Fruit fly (Drosophila melanogaster): ENCODE measurements around the gene boss.
A peak's percentile ranks its signal among the peaks of the same experiment; 100 is the strongest.

The boss gene

dm6 chr3R:26014262-26014833 is 52.6 kb downstream of the boss start, which contains the start of gene Kaz-m1 (continued):
- no peak for TF ChIP-seq br (optimal IDR thresholded peaks at IDR 0.05)
- peak; percentile 55 for TF ChIP-seq CG9817 (tag; optimal IDR thresholded peaks at IDR 0.05)
- TF ChIP-seq CG8281 (tag; optimal IDR thresholded peaks at IDR 0.05) = peak; percentile 39
- TF ChIP-seq CG14965 (GFP tag; optimal IDR thresholded peaks at IDR 0.05; ENCODE audit: borderline replicate concordance) = no peak
- peak; percentile 40 for TF ChIP-seq HHEX (GFP tag; optimal IDR thresholded peaks at IDR 0.05)
- no peak for TF ChIP-seq tx (GFP tag; optimal IDR thresholded peaks at IDR 0.05)
- no peak for TF ChIP-seq pum (GFP tag; optimal IDR thresholded peaks at IDR 0.05)
- TF ChIP-seq Xbp1 (GFP tag; optimal IDR thresholded peaks at IDR 0.05) = peak; percentile 20
- TF ChIP-seq lab (GFP tag; optimal IDR thresholded peaks at IDR 0.05) = peak; percentile 43
- TF ChIP-seq CG11696 (GFP tag; IDR thresholded peaks at IDR 0.05) = no peak
- TF ChIP-seq Scr (GFP tag; IDR thresholded peaks at IDR 0.05; ENCODE audit: partially characterized antibody) = no peak
- peak; percentile 46 for TF ChIP-seq CG10209 (GFP tag; optimal IDR thresholded peaks at IDR 0.05)
- TF ChIP-seq row (GFP tag; IDR thresholded peaks at IDR 0.05) = peak; percentile 87
- no peak for TF ChIP-seq jigr1 (GFP tag; IDR thresholded peaks at IDR 0.05)
- TF ChIP-seq phol (tag; optimal IDR thresholded peaks at IDR 0.05) = peak; percentile 73
- TF ChIP-seq CG3995 (GFP tag; optimal IDR thresholded peaks at IDR 0.05) = no peak
- TF ChIP-seq Rx (GFP tag; IDR thresholded peaks at IDR 0.05) = no peak
- TF ChIP-seq da (GFP tag; optimal IDR thresholded peaks at IDR 0.05) = no peak
- TF ChIP-seq tgo (GFP tag; IDR thresholded peaks at IDR 0.05) = no peak; the same call in 2 of the 3 replicates
- TF ChIP-seq CG33557 (GFP tag; optimal IDR thresholded peaks at IDR 0.05) = peak; percentile 72
- TF ChIP-seq btn (GFP tag; optimal IDR thresholded peaks at IDR 0.05) = no peak
- TF ChIP-seq CG14710 (tag; optimal IDR thresholded peaks at IDR 0.05) = peak; percentile 70
- TF ChIP-seq hkb (optimal IDR thresholded peaks at IDR 0.05) = no peak
- TF ChIP-seq hkb (GFP tag; IDR thresholded peaks at IDR 0.05) = peak; percentile 60
- TF ChIP-seq B-H1 (GFP tag; IDR thresholded peaks at IDR 0.05) = peak; percentile 17; the same call in 1 of the 3 replicates
- TF ChIP-seq CG2712 (tag; optimal IDR thresholded peaks at IDR 0.05) = peak; percentile 81
- peak; percentile 59 for TF ChIP-seq CG17359 (tag; optimal IDR thresholded peaks at IDR 0.05)
- no peak for TF ChIP-seq lov (optimal IDR thresholded peaks at IDR 0.05)
- TF ChIP-seq lov (GFP tag; IDR thresholded peaks at IDR 0.05) = no peak
- TF ChIP-seq CG1233 (GFP tag; optimal IDR thresholded peaks at IDR 0.05) = peak; percentile 16
- no peak for TF ChIP-seq CG10431 (GFP tag; optimal IDR thresholded peaks at IDR 0.05)
- peak; percentile 17 for TF ChIP-seq oc (tag; optimal IDR thresholded peaks at IDR 0.05)
- TF ChIP-seq CG9932 (GFP tag; IDR thresholded peaks at IDR 0.05) = peak; percentile 37; the same call in 1 of the 2 replicates
- peak; percentile 66 for TF ChIP-seq CG15269 (tag; optimal IDR thresholded peaks at IDR 0.05)
- TF ChIP-seq Sox102F (GFP tag; optimal IDR thresholded peaks at IDR 0.05) = peak; percentile 63
- no peak for TF ChIP-seq CG11093 (GFP tag; IDR thresholded peaks at IDR 0.05)
- peak; percentile 61 for TF ChIP-seq CG30403 (GFP tag; optimal IDR thresholded peaks at IDR 0.05)
- TF ChIP-seq ind (GFP tag; optimal IDR thresholded peaks at IDR 0.05) = peak; percentile 9
- peak; percentile 29 for TF ChIP-seq Fer1 (GFP tag; optimal IDR thresholded peaks at IDR 0.05)
- peak; percentile 22 for TF ChIP-seq CG6254 (GFP tag; optimal IDR thresholded peaks at IDR 0.05)
- peak; percentile 4 for TF ChIP-seq mirr (GFP tag; optimal IDR thresholded peaks at IDR 0.05)
- peak; percentile 57 for TF ChIP-seq gsb-n (tag; optimal IDR thresholded peaks at IDR 0.05)
- TF ChIP-seq stc (GFP tag; IDR thresholded peaks at IDR 0.05) = 0 out of 2 replicates have a peak, but pooled peaks have one; percentile 28
- TF ChIP-seq CG13424 (tag; optimal IDR thresholded peaks at IDR 0.05) = peak; percentile 61
- TF ChIP-seq Dfd (GFP tag; optimal IDR thresholded peaks at IDR 0.05) = no peak
- TF ChIP-seq CG6683 (GFP tag; optimal IDR thresholded peaks at IDR 0.05) = no peak
- no peak for TF ChIP-seq CG8359 (GFP tag; optimal IDR thresholded peaks at IDR 0.05; ENCODE audit: borderline replicate concordance)
- TF ChIP-seq CG8388 (GFP tag; optimal IDR thresholded peaks at IDR 0.05) = peak; percentile 42
- no peak for TF ChIP-seq hth (optimal IDR thresholded peaks at IDR 0.05)
- TF ChIP-seq gem (tag; optimal IDR thresholded peaks at IDR 0.05) = peak; percentile 82
- TF ChIP-seq CG9727 (GFP tag; optimal IDR thresholded peaks at IDR 0.05) = peak; percentile 44
